Worm (Caenorhabditis elegans) whole organism, L3 larva: ENCODE data around the gene akt-1.

Experiments used
- elt-1 ChIP-seq: fragments of 150-350 bp; optimal IDR thresholded peaks from 2 replicates; lab custom pipeline; 2014; ENCODE audit warnings: missing biosample characterization, missing genetic modification characterization
- fkh-2 ChIP-seq: fragments of 150-350 bp; optimal IDR thresholded peaks from 2 replicates; lab custom pipeline; 2014; ENCODE audit warnings: missing biosample characterization, missing genetic modification reagents, missing genetic modification characterization
- lin-15B ChIP-seq: fragments of 150-350 bp; optimal IDR thresholded peaks from 2 replicates; lab custom pipeline; 2014; ENCODE audit warnings: missing biosample characterization, missing genetic modification characterization
- nhr-11 ChIP-seq: fragments of 150-350 bp; optimal IDR thresholded peaks from 2 replicates; lab custom pipeline; 2014; ENCODE audit warnings: missing biosample characterization, missing genetic modification characterization
- nhr-12 ChIP-seq: fragments of 150-350 bp; optimal IDR thresholded peaks from 2 replicates; lab custom pipeline; 2014; ENCODE audit warnings: missing biosample characterization, missing genetic modification characterization
- nhr-25 ChIP-seq: sonication (generic microtip); optimal IDR thresholded peaks from 2 replicates; lab custom pipeline; 2017; ENCODE audit warnings: missing biosample characterization, missing genetic modification characterization
- nhr-76 ChIP-seq: fragments of 150-350 bp; sonication (generic microtip); optimal IDR thresholded peaks from 5 replicates; lab custom pipeline; 2014; ENCODE audit warnings: missing biosample characterization, missing genetic modification characterization
- nhr-77 ChIP-seq: fragments of 150-350 bp; optimal IDR thresholded peaks from 2 replicates; lab custom pipeline; 2014; ENCODE audit warnings: missing biosample characterization, missing genetic modification characterization
- sea-2 ChIP-seq: fragments of 150-350 bp; sonication (generic microtip); optimal IDR thresholded peaks from 4 replicates; lab custom pipeline; 2014; ENCODE audit warnings: missing biosample characterization, missing genetic modification reagents, missing genetic modification characterization
- skn-1 ChIP-seq: fragments of 150-350 bp; optimal IDR thresholded peaks from 2 replicates; lab custom pipeline; 2014; ENCODE audit warnings: missing biosample characterization, missing genetic modification characterization
- snpc-4 ChIP-seq: fragments of 150-350 bp; optimal IDR thresholded peaks from 2 replicates; lab custom pipeline; 2014; ENCODE audit warnings: missing biosample characterization, missing genetic modification characterization
- ztf-11 ChIP-seq: fragments of 150-350 bp; optimal IDR thresholded peaks from 2 replicates; lab custom pipeline; 2014; ENCODE audit warnings: missing biosample characterization, missing genetic modification characterization
- ztf-4 ChIP-seq: fragments of 150-350 bp; optimal IDR thresholded peaks from 2 replicates; lab custom pipeline; 2014; ENCODE audit warnings: missing biosample characterization, missing genetic modification characterization

DNA sequence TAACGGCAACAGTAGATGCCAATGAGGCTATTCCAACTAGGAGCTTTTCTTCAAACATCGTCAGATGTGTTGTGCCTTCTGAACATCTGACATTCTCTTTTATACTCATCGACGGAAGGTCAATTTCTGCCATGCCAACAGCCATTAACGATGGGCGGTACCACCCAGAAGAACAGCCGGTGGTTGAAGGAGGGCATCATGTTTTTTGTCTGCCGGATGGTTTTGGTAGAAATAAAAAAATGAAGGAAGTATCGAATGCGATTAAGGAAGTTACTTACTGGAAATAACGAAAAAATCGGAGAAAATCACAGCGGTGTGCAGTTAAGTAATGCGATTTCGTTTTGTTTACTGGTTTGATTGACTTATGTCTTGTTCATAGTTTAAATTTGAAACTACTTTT is 45.8 kb downstream of the akt-1 start, which contains the start of gene col-150:
- TF ChIP-seq fkh-2 (tag; lab: Kevin White, UChicago), result no peak
- TF ChIP-seq nhr-77 (tag; lab: Kevin White, UChicago), result no peak
- TF ChIP-seq snpc-4 (tag; lab: Kevin White, UChicago), result no peak
- TF ChIP-seq lin-15B (tag; lab: Kevin White, UChicago), result no peak
- TF ChIP-seq nhr-76 (tag; lab: Kevin White, UChicago), result no peak
- TF ChIP-seq nhr-11, result no peak
- TF ChIP-seq sea-2 (GFP tag; lab: Kevin White, UChicago), result no peak
- TF ChIP-seq nhr-25 (tag; lab: Kevin White, UChicago), result no peak
- TF ChIP-seq nhr-12, result no peak
- no peak for TF ChIP-seq ztf-11 (tag; lab: Kevin White, UChicago)
- TF ChIP-seq elt-1 (tag; lab: Kevin White, UChicago), result no peak
- TF ChIP-seq ztf-4 (tag; lab: Kevin White, UChicago), result no peak
- TF ChIP-seq skn-1 (tag; lab: Kevin White, UChicago), result no peak
